Worm (Caenorhabditis elegans) whole organism, L4/young adult: Measurements from ENCODE around the gene txdc-12.2.

Experiments used
- W03F9.2 ChIP-seq: fragments of 150-350 bp; optimal IDR thresholded peaks from 2 replicates; lab custom pipeline; 2014; ENCODE audit warnings: missing biosample characterization, missing genetic modification characterization
- dao-5 ChIP-seq: sonication (generic microtip); optimal IDR thresholded peaks from 2 replicates; lab custom pipeline; 2016; ENCODE audit warnings: missing genotype, missing genetic modification characterization, moderate library complexity, missing compliant biosample characterization
- him-1 ChIP-seq: sonication (generic microtip); optimal IDR thresholded peaks from 2 replicates; lab custom pipeline; 2016; ENCODE audit warnings: missing genotype, missing genetic modification reagents, missing genetic modification characterization, missing compliant biosample characterization

The txdc-12.2 gene

DNA sequence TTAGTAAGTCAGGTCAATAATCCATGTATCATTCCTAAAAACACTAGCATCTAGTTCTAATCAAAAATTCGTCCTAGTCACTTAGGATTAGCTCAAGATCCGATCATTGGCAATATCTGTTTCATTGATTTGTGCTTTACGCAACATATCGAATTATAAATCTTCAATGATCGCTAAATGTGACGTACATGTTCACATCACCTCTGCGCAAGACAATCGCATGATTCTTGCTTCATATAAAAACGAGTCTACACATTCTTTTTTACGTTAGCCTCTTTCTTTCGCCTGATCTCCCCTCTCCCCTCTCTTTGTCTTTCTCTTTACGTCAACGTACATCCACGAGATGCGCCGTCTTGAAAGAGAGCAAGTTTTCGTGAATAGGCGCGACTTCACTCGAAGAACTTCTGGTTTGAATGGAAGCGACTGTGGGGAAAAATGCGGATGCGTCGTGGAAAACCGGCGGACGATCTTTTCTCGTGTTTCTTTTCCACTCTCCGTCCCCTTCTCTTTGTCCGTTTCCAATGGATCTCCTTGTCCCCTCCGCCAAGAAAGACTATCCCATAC lies 42.1 kb downstream of the txdc-12.2 start:
- no peak for TF ChIP-seq him-1 (tag; lab: Kevin White, UChicago)

DNA sequence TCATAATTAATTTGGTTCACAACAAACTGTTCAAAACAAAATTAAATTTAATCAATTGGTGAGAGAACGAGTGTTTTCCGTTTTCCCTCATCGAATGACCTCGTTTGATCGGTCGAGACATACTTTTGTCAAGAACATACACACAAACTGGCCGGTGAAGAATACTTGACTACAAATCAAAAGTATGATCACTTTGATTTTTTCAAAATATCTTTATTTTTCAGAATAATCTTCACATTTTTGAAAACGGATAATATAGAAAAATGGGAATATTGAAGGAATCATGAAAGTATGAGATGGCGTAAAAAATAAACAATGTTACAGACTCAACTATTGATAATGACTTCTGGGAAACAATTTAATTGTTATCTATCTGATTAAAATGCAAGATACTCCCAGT lies 43.9 kb downstream of the txdc-12.2 start, which contains the start of gene swip-10:
swip-10 (minus strand) TSS at position 101 of the 400 bp plus-strand sequence.
- no peak for TF ChIP-seq dao-5 (tag; lab: Kevin White, UChicago)
- TF ChIP-seq W03F9.2 (tag; lab: Kevin White, UChicago) = no peak
- TF ChIP-seq him-1 (tag; lab: Kevin White, UChicago) = no peak

DNA sequence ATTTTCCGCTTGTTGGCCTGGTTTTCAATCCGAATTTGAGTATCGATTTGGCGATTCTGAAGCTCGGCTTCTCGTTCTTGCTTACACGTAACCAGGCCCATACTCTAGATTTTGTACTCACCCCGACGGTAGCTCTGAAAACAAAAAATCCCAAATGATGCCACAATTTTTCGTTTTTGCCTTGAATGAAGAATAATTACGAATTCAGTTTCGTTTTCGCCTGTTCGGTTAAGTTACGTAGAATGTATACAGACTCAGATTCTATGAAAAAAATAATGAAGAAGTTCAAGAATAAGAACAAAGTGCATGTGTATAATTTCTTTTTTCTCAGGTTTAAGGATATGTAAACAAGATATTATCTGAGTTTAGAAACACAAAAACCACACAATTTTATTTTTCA lies 46.7 kb downstream of the txdc-12.2 start, which contains the start of gene gpa-5:
gpa-5 (minus strand) TSS at position 101 of the 400 bp plus-strand sequence.
- TF ChIP-seq W03F9.2 (tag; lab: Kevin White, UChicago) (no peak), him-1 (tag; lab: Kevin White, UChicago) (no peak), dao-5 (tag; lab: Kevin White, UChicago) (no peak)
